Fruit fly (Drosophila melanogaster) whole organism, pupa: ENCODE data around the gene CG15390.

Experiments
- CG13204 ChIP-seq: fragments of 200-800 bp; sonication (Bioruptor generic); optimal IDR thresholded peaks from 2 replicates; lab custom pipeline; 2018; ENCODE audit warnings: missing biosample characterization, mild to moderate bottlenecking, missing genetic modification characterization, moderate library complexity
- CG14655 ChIP-seq: fragments of 200-800 bp; sonication (Bioruptor generic); optimal IDR thresholded peaks from 3 replicates; lab custom pipeline; 2017; ENCODE audit warnings: mild to moderate bottlenecking, missing biosample characterization, missing genetic modification reagents, missing genetic modification characterization
- CG17806 ChIP-seq: fragments of 200-800 bp; sonication (Bioruptor generic); optimal IDR thresholded peaks from 2 replicates; lab custom pipeline; 2018; ENCODE audit warnings: missing biosample characterization, mild to moderate bottlenecking, missing genetic modification characterization, moderate library complexity
- CG8159 ChIP-seq: fragments of 200-800 bp; sonication (Bioruptor generic); optimal IDR thresholded peaks from 3 replicates; lab custom pipeline; 2018; ENCODE audit warnings: missing biosample characterization, mild to moderate bottlenecking, missing genetic modification characterization, moderate library complexity
- CG9948 ChIP-seq: fragments of 200-800 bp; sonication (Bioruptor generic); optimal IDR thresholded peaks from 2 replicates; lab custom pipeline; 2018; ENCODE audit warnings: missing biosample characterization, mild to moderate bottlenecking, missing genetic modification characterization, moderate library complexity
- D1 ChIP-seq: fragments of 200-800 bp; sonication (Bioruptor generic); optimal IDR thresholded peaks from 2 replicates; lab custom pipeline; 2018; ENCODE audit warnings: missing biosample characterization, mild to moderate bottlenecking, missing genetic modification characterization, moderate library complexity
- Pif1A ChIP-seq: fragments of 200-800 bp; sonication (Bioruptor generic); optimal IDR thresholded peaks from 3 replicates; lab custom pipeline; 2016; ENCODE audit warnings: missing biosample characterization, missing genetic modification characterization
- Pif1B ChIP-seq: fragments of 200-800 bp; sonication (Bioruptor generic); optimal IDR thresholded peaks from 3 replicates; lab custom pipeline; 2016; ENCODE audit warnings: missing biosample characterization, missing genetic modification characterization
- Snoo ChIP-seq: fragments of 200-800 bp; sonication (Bioruptor generic); optimal IDR thresholded peaks from 3 replicates; lab custom pipeline; 2017; ENCODE audit warnings: missing biosample characterization, mild to moderate bottlenecking, missing genetic modification characterization, inconsistent platforms
- rn ChIP-seq: fragments of 200-800 bp; sonication (Bioruptor generic); IDR thresholded peaks from 2 replicates; pipeline ENCODE4 v1.3.6; 2022; ENCODE audit warnings: missing biosample characterization, missing genetic modification characterization

dm6 chr2L:2348479-2348878 lies 26.0 kb upstream of the CG15390 start:
- TF ChIP-seq CG14655 (GFP tag; lab: Kevin White, UChicago) (no peak), CG8159 (tag; lab: Kevin White, UChicago) (no peak), CG9948 (tag; lab: Kevin White, UChicago) (no peak), Snoo (no peak), Pif1B (GFP tag; lab: Kevin White, UChicago) (no peak), D1 (no peak), rn (GFP tag; lab: Robert Waterston, UW) (no peak), CG13204 (GFP tag; lab: Kevin White, UChicago) (no peak), CG17806 (tag; lab: Kevin White, UChicago) (no peak), Pif1A (GFP tag; lab: Kevin White, UChicago) (no peak)
